Fruit fly (Drosophila melanogaster) S2 (cell line): ENCODE measurements around the gene abd-A.
A peak's percentile ranks its signal among the peaks of the same experiment; 100 is the strongest.

Source experiments
- CG8478 ChIP-seq: fragments of >200 bp; optimal IDR thresholded peaks from 2 replicates; lab custom pipeline; 2018
- CTCF ChIP-seq, 2 experiments: fragments of >200 bp; optimal IDR thresholded peaks; 2 replicates each; lab custom pipeline; 2018

Gene abd-A

DNA sequence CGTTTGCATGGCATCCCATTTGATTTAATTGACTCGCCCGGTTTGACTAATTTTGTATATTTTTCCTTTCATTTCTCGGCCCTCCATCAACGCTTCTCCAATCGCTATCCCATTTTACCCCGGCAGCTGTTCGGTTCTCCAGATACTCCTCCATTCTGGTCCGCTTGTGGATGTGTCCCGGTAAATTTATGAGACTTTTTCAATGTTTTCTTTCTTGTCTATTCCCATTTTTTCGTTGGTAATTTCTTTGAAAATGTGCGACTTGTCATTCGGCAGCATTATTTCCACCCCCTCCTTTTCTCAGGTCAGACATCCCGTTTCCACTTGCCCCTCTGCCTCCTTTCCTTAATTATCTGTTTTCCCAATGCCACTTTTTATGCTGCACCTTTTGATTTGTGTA, 64.1 kb downstream of the abd-A start:
- TF ChIP-seq CTCF (optimal IDR thresholded peaks at IDR 0.05; lab: Kevin White, UChicago) (no peak), CG8478 (lab: Kevin White, UChicago) (no peak)

DNA sequence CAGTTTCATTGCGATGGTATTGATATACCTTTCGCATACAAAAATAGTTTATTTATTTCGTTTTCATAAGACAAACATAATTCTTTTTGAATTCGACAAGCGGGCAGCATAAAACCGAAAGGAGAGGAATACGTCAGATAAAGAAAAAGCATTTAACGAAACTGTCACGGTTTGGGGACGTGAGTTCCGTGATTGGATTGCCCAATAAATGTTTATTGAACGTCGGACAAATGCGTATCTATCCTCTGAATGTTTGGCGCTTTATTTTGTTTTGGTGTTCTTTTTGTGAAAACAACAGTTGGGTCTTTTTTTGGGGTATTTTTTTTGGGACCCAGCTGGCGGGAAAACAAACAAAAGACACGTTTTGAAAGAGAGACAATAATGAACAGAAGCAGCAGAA, 64.7 kb downstream of the abd-A start:
- TF ChIP-seq CTCF (optimal IDR thresholded peaks at IDR 0.05; lab: Kevin White, UChicago), result no peak
- TF ChIP-seq CG8478 (lab: Kevin White, UChicago), result no peak

DNA sequence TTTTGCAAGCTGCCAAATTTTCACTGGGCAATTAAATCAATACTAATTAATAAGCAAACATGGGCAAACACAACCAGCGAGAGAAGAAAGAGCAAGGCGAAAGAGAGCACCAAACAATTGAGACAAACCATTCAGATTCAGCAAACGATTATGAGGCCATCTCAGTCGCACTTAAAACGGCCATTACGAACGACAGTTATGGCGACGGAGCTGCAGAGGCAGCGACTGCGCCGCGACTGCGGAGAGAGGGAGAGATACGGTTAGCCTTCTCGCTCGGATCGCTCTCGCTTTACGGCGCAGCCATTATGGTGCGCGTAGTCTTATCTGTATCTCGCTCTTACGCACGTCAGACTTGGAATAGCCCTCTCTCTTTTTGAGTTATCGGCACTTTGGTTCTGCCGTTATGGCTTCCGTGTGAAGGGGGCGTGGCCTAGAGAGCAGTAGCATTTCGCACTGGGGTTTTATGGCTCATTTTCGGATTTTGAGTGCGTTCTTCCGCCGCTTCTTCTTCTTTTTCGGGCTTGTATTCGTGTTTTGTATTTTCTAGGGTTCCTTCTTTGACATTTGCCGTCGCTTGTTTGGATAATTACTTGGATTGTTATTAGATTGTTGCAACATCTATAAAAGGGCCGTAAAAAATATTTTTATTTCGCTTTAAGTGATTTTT, 65.8 kb downstream of the abd-A start:
- peak; percentile 44 for TF ChIP-seq CG8478 (lab: Kevin White, UChicago)
- peak; percentile 50 to 74 for TF ChIP-seq CTCF (optimal IDR thresholded peaks at IDR 0.05; lab: Kevin White, UChicago)

DNA sequence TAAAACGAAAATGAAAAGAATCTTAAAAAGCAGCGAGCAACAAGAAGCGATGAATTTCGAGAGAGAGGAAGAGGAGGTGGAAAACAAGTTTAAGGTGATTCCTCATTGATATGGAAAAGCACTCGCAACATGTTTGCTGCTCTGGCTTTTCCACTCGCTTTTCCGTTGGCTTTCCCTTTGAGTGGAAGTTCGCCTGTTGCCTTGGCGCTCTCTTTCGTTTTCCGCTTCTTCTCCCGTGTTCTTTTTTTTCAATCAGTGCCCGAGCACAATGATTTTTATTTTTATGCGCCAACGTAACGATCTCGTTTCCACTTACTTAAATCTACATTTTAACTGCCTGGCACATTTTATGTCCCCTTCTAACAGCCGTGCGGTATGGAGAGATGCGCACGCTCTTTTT, 66.4 kb downstream of the abd-A start:
- TF ChIP-seq CG8478 (lab: Kevin White, UChicago) (no peak), CTCF (optimal IDR thresholded peaks at IDR 0.05; lab: Kevin White, UChicago) (no peak)
